Worm (Caenorhabditis elegans): Measurements from ENCODE around the gene mdh-1.

Gene mdh-1

DNA sequence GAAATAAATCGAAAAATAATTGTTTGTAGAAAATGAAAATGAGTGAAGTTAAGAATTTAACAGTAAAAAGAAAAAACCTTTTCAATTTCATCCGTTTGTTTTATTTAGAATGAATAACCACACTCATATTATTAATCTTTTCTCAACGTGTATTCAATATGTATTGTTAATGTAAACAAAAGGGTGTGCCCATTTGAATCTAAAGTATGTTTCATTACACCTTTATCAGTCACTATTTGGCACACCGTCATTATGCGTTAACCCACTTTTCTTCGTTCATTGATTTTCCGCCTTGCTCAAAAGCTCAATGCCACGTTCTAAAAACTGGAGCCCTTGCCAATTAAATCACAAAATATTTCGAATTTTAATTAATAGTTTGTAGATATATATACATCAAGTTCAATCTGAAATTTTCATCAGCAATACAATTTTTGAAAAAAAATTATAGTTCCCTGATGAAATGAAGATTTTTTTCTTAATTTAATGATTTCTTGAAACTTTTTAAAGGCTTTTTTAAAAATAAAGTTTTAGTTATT lies 49.6 kb upstream of the mdh-1 start, which contains the start of gene K04A8.1:
K04A8.1 (plus strand) TSS at position 486 of the 536 bp plus-strand sequence.
- no peak for TF ChIP-seq madf-8 (GFP tag; conservative IDR thresholded peaks at IDR 0.05)
- peak; percentile 44 for TF ChIP-seq nhr-80 (tag; optimal IDR thresholded peaks at IDR 0.05)

DNA sequence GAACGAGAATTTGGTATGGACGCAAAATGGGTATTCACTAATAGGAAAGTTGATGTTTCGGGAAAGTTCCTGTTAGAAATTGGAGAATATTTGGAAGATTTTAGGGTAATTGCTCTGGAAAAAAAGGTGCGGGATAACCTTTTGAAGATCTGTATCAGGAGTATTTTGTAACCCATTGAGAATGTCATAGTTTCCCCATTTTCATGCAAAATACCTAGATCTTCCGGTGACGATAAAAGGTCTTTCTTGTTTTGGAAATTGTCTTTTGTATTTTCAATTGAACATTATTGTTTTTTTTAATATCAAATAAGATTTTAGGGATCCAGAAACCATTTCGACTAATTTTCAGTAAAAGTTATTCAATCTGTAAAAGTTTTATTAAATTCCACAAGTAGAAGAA lies 45.3 kb upstream of the mdh-1 start, which contains the start of gene spp-19:
spp-19 (minus strand) TSS at position 101 of the 400 bp plus-strand sequence.
- no peak for TF ChIP-seq rcor-1 (GFP tag; IDR thresholded peaks at IDR 0.05)
- TF ChIP-seq aptf-3 (GFP tag; IDR thresholded peaks at IDR 0.05) = no peak
- no peak for TF ChIP-seq sdz-38 (tag; optimal IDR thresholded peaks at IDR 0.05)
- TF ChIP-seq athp-1 (tag; optimal IDR thresholded peaks at IDR 0.05) = no peak
- TF ChIP-seq lag-1 (GFP tag; IDR thresholded peaks at IDR 0.05) = no peak
- no peak for TF ChIP-seq egl-18 (GFP tag; IDR thresholded peaks at IDR 0.05)
- no peak for TF ChIP-seq F37B4.10 (GFP tag; IDR thresholded peaks at IDR 0.05)
- no peak for TF ChIP-seq hlh-26 (GFP tag; conservative IDR thresholded peaks at IDR 0.05)
- no peak for TF ChIP-seq F39B2.1 (GFP tag; IDR thresholded peaks at IDR 0.05)
- no peak for TF ChIP-seq C17E4.6 (GFP tag; IDR thresholded peaks at IDR 0.05)
- TF ChIP-seq nhr-120 (GFP tag; IDR thresholded peaks at IDR 0.05) = no peak
- no peak for TF ChIP-seq K12H6.12 (tag; optimal IDR thresholded peaks at IDR 0.05)
- TF ChIP-seq nhr-179 (tag; optimal IDR thresholded peaks at IDR 0.05) = no peak
- TF ChIP-seq pha-4 (tag; optimal IDR thresholded peaks at IDR 0.05) = no peak

DNA sequence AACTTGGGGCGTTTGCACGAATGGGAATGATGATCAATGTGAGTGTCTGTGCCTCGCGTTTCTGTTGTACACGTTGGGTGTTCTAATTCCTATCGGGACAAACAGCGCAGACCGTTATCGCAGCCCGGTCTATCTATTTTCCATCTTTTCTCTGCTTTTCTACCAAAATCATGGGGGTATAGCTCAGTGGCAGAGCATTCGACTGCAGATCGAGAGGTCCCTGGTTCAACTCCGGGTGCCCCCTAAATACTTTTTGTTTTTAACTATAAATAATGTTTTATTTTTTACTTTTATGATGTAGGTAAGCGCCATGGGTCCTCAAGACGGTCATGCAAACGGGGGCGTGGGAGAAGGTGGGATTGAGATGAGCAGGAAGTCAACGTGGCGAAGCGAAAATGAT lies 43.3 kb upstream of the mdh-1 start:
- no peak for TF ChIP-seq F57C9.4 (tag; optimal IDR thresholded peaks at IDR 0.05)
- no peak for TF ChIP-seq lin-40 (tag; optimal IDR thresholded peaks at IDR 0.05)
- TF ChIP-seq K12H6.12 (tag; optimal IDR thresholded peaks at IDR 0.05) = no peak
- TF ChIP-seq zim-3 (tag; optimal IDR thresholded peaks at IDR 0.05) = peak; percentile 45
- TF ChIP-seq efl-1 (GFP tag; optimal IDR thresholded peaks at IDR 0.05) = no peak
- no peak for TF ChIP-seq zfh-2 (GFP tag; conservative IDR thresholded peaks at IDR 0.05)
- no peak for TF ChIP-seq ztf-3 (GFP tag; optimal IDR thresholded peaks at IDR 0.05)
- TF ChIP-seq egrh-3 (GFP tag; IDR thresholded peaks at IDR 0.05) = no peak
- TF ChIP-seq bed-2 (GFP tag; IDR thresholded peaks at IDR 0.05) = no peak
- no peak for TF ChIP-seq F49E8.2 (tag; optimal IDR thresholded peaks at IDR 0.05; ENCODE audit: insufficient read depth)
- no peak for TF ChIP-seq ama-1 (optimal IDR thresholded peaks at IDR 0.05)
- peak; percentile 56 to 87 for TF ChIP-seq ama-1 (GFP tag; optimal IDR thresholded peaks at IDR 0.05)
- no peak for TF ChIP-seq aptf-2 (GFP tag; conservative IDR thresholded peaks at IDR 0.05)
- no peak for TF ChIP-seq rcor-1 (GFP tag; IDR thresholded peaks at IDR 0.05)
- 0 out of 2 replicates have a peak, but pooled peaks have one; percentile 37 for TF ChIP-seq Y95B8A.8 (GFP tag; IDR thresholded peaks at IDR 0.05)
- TF ChIP-seq B0261.1 (tag; optimal IDR thresholded peaks at IDR 0.05) = peak; percentile 77
- no peak for TF ChIP-seq pha-4 (tag; optimal IDR thresholded peaks at IDR 0.05)
- TF ChIP-seq tbx-9 (tag; optimal IDR thresholded peaks at IDR 0.05; ENCODE audit: borderline replicate concordance) = no peak
- no peak for TF ChIP-seq egl-18 (GFP tag; IDR thresholded peaks at IDR 0.05)
- peak; percentile 64 for TF ChIP-seq ekl-4 (GFP tag; IDR thresholded peaks at IDR 0.05)
- peak; percentile 48 for TF ChIP-seq ceh-79 (tag; optimal IDR thresholded peaks at IDR 0.05)
- peak; percentile 74 for TF ChIP-seq athp-1 (tag; optimal IDR thresholded peaks at IDR 0.05)
- no peak; the same call in 1 of the 2 replicates for TF ChIP-seq madf-6 (GFP tag; IDR thresholded peaks at IDR 0.05)
- peak; percentile 67 for TF ChIP-seq ztf-18 (tag; optimal IDR thresholded peaks at IDR 0.05)
- no peak for TF ChIP-seq unc-62 (GFP tag; optimal IDR thresholded peaks at IDR 0.05)
- TF ChIP-seq ztf-26 (tag; optimal IDR thresholded peaks at IDR 0.05) = peak; percentile 24
- TF ChIP-seq die-1 (tag; optimal IDR thresholded peaks at IDR 0.05) = peak; percentile 89
- peak; percentile 78; the same call in 1 of the 2 replicates for TF ChIP-seq ztf-25 (GFP tag; IDR thresholded peaks at IDR 0.05)
- no peak for TF ChIP-seq bed-1 (GFP tag; IDR thresholded peaks at IDR 0.05)
- no peak for TF ChIP-seq ceh-27 (GFP tag; optimal IDR thresholded peaks at IDR 0.05)
- no peak for TF ChIP-seq snpc-4 (GFP tag; optimal IDR thresholded peaks at IDR 0.05)
- no peak for TF ChIP-seq snpc-4 (tag; optimal IDR thresholded peaks at IDR 0.05)
- TF ChIP-seq mel-28 (tag; optimal IDR thresholded peaks at IDR 0.05; ENCODE audit: borderline replicate concordance) = no peak
- no peak for TF ChIP-seq attf-3 (GFP tag; conservative IDR thresholded peaks at IDR 0.05)
- no peak for TF ChIP-seq F52B5.7 (tag; optimal IDR thresholded peaks at IDR 0.05)
- no peak for TF ChIP-seq nhr-179 (tag; optimal IDR thresholded peaks at IDR 0.05)

All from whole organism, young adult.